Fruit fly (Drosophila melanogaster): ENCODE data around the gene CG9500.
A peak's percentile ranks its signal among the peaks of the same experiment; 100 is the strongest.

CG9500 gene

DNA sequence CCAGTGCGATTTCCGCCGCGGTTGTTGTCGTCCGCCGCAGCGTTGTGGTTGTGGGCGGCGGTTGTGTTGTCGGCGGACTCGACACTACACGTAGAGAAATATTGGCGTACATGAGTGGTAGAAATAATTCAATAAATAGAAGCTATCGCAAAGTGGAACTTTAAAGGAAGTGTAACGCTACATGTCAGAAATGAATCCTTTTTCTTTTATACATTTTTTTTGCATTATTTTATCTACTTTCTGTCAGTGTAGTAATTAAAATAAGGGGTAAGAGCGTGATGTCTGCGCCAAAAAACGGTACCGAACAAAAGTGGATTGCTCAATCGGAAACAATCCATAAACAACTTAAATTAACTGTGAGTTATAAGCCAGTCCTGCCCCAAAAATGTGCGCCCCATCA lies 21.1 kb upstream of the CG9500 start:
- TF ChIP-seq GATAd (GFP tag; optimal IDR thresholded peaks at IDR 0.05) (no peak), foxo (GFP tag; optimal IDR thresholded peaks at IDR 0.05) (no peak), HLH106 (tag; optimal IDR thresholded peaks at IDR 0.05) (no peak), dsf (GFP tag; optimal IDR thresholded peaks at IDR 0.05; ENCODE audit: borderline replicate concordance) (no peak), Sp1 (GFP tag; optimal IDR thresholded peaks at IDR 0.05) (no peak), dl (GFP tag; optimal IDR thresholded peaks at IDR 0.05; ENCODE audit: insufficient read depth in 1 of 2, partially characterized antibody in 2 of 2) (no peak), OdsH (GFP tag; optimal IDR thresholded peaks at IDR 0.05) (no peak), Mio (GFP tag; optimal IDR thresholded peaks at IDR 0.05) (no peak), sv (GFP tag; optimal IDR thresholded peaks at IDR 0.05) (no peak), Rel (GFP tag; optimal IDR thresholded peaks at IDR 0.05) (no peak), Rel (tag; optimal IDR thresholded peaks at IDR 0.05) (no peak), Hnf4 (GFP tag; optimal IDR thresholded peaks at IDR 0.05) (no peak), tai (GFP tag; optimal IDR thresholded peaks at IDR 0.05) (no peak), Hr78 (GFP tag; optimal IDR thresholded peaks at IDR 0.05) (no peak)

- TF ChIP-seq psq (GFP tag; optimal IDR thresholded peaks at IDR 0.05) (no peak), jim (GFP tag; optimal IDR thresholded peaks at IDR 0.05) (no peak), CG32264 (GFP tag; optimal IDR thresholded peaks at IDR 0.05) (no peak), br (GFP tag; optimal IDR thresholded peaks at IDR 0.05) (no peak), Hr78 (GFP tag; optimal IDR thresholded peaks at IDR 0.05) (no peak), Sp1 (GFP tag; optimal IDR thresholded peaks at IDR 0.05) (no peak), Vsx2 (GFP tag; optimal IDR thresholded peaks at IDR 0.05; ENCODE audit: partially characterized antibody) (no peak)
Observed at dm6 chr2L:6373141-6373540, 15.0 kb upstream of the CG9500 start.

DNA sequence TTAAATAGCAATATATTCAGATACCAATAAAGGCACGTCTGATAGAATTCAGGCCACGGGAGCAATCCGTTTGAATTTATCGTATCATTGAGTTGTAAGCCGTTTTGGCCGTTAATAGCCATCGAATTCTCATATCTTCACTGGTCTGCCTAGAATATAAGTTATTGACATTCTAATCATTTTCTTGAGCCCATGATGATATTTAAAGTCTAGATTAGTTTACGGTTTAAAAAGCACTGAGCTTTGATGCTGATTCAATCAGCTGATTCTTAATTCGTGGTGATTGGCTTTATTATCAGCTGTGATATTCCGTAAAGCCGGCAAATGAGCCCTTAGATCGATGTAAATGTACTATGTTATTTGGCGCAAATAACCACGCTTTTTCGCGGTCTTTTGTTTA lies 14.0 kb upstream of the CG9500 start, which contains the start of gene slam:
Gene slam, plus strand, starts transcription at position 301 of the 400 bp plus-strand sequence.
- TF ChIP-seq CG32264 (GFP tag; optimal IDR thresholded peaks at IDR 0.05) (no peak), tai (GFP tag; optimal IDR thresholded peaks at IDR 0.05) (no peak), sage (GFP tag; optimal IDR thresholded peaks at IDR 0.05) (no peak), Vsx2 (GFP tag; optimal IDR thresholded peaks at IDR 0.05; ENCODE audit: partially characterized antibody) (no peak), Hnf4 (GFP tag; optimal IDR thresholded peaks at IDR 0.05) (no peak), CG9705 (GFP tag; optimal IDR thresholded peaks at IDR 0.05) (no peak), dsf (GFP tag; optimal IDR thresholded peaks at IDR 0.05; ENCODE audit: borderline replicate concordance) (no peak), GATAd (GFP tag; optimal IDR thresholded peaks at IDR 0.05) (no peak), jim (GFP tag; optimal IDR thresholded peaks at IDR 0.05) (no peak), Hr83 (GFP tag; optimal IDR thresholded peaks at IDR 0.05; ENCODE audit: poor library complexity, severe bottlenecking) (no peak), pan (optimal IDR thresholded peaks at IDR 0.05) (no peak), foxo (GFP tag; optimal IDR thresholded peaks at IDR 0.05) (no peak), Rel (GFP tag; optimal IDR thresholded peaks at IDR 0.05) (no peak), Rel (tag; optimal IDR thresholded peaks at IDR 0.05) (no peak), sv (GFP tag; optimal IDR thresholded peaks at IDR 0.05) (no peak), psq (GFP tag; optimal IDR thresholded peaks at IDR 0.05) (no peak), N (GFP tag; optimal IDR thresholded peaks at IDR 0.05) (no peak), usp (GFP tag; optimal IDR thresholded peaks at IDR 0.05) (no peak), Dif (GFP tag; optimal IDR thresholded peaks at IDR 0.05; ENCODE audit: partially characterized antibody) (no peak), Myc (optimal IDR thresholded peaks at IDR 0.05) (no peak), dl (GFP tag; optimal IDR thresholded peaks at IDR 0.05; ENCODE audit: insufficient read depth in 1 of 2, partially characterized antibody in 2 of 2) (no peak)

DNA sequence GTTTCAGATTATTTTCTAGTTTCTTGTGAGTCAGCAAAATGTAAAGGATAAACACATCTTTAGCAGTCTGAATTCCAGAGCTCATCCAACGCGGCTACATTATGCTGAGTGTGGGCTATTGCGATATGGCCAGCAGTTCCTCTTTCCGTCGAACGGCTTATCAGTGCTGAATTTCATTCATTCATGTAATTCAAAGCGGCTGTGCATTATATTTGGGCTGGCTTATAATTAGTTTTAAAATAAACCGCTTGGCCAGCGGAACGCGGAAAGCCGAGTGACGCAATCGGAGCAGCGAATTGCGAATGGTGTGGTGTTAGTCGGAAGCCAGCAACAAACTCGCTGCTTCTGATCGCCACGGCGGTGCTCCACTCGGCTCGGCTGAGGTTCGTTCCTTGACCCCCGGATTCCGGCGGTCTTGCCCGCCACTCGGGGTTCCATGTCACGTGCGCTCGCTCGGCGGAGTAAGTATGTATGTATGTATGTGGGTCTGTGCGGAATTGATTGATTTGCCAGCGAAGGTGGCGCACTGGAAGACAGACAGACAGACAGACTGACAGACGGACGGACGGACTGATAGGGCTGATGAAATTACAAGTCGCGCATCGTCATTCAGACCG lies 13.0 kb upstream of the CG9500 start:
- no peak for TF ChIP-seq Rel (GFP tag; optimal IDR thresholded peaks at IDR 0.05)
- peak; percentile 2 for TF ChIP-seq Rel (tag; optimal IDR thresholded peaks at IDR 0.05)
- TF ChIP-seq lola (GFP tag; optimal IDR thresholded peaks at IDR 0.05): no peak

dm6 chr2L:6369286-6369685 lies 11.2 kb upstream of the CG9500 start:
- TF ChIP-seq fru (GFP tag; optimal IDR thresholded peaks at IDR 0.05) (no peak), CG9705 (GFP tag; optimal IDR thresholded peaks at IDR 0.05) (no peak), brk (GFP tag; optimal IDR thresholded peaks at IDR 0.05) (no peak), Sp1 (GFP tag; optimal IDR thresholded peaks at IDR 0.05) (no peak), rgr (GFP tag; optimal IDR thresholded peaks at IDR 0.05) (no peak), pan (optimal IDR thresholded peaks at IDR 0.05) (no peak), Myc (optimal IDR thresholded peaks at IDR 0.05) (no peak), CG32264 (GFP tag; optimal IDR thresholded peaks at IDR 0.05) (no peak), psq (GFP tag; optimal IDR thresholded peaks at IDR 0.05) (no peak), dsf (GFP tag; optimal IDR thresholded peaks at IDR 0.05; ENCODE audit: borderline replicate concordance) (no peak), Rel (GFP tag; optimal IDR thresholded peaks at IDR 0.05) (no peak), Rel (tag; optimal IDR thresholded peaks at IDR 0.05) (no peak), CrebA (GFP tag; optimal IDR thresholded peaks at IDR 0.05; ENCODE audit: borderline replicate concordance) (no peak), Jra (GFP tag; optimal IDR thresholded peaks at IDR 0.05) (no peak), woc (GFP tag; optimal IDR thresholded peaks at IDR 0.05) (no peak), Vsx2 (GFP tag; optimal IDR thresholded peaks at IDR 0.05; ENCODE audit: partially characterized antibody) (no peak), jim (GFP tag; optimal IDR thresholded peaks at IDR 0.05) (no peak), sage (GFP tag; optimal IDR thresholded peaks at IDR 0.05) (no peak), Hr83 (GFP tag; optimal IDR thresholded peaks at IDR 0.05; ENCODE audit: poor library complexity, severe bottlenecking) (no peak), br (GFP tag; optimal IDR thresholded peaks at IDR 0.05) (no peak), Mio (GFP tag; optimal IDR thresholded peaks at IDR 0.05) (no peak)
